Worm (Caenorhabditis elegans) whole organism, late embryonic: ENCODE measurements around the gene Y45F10D.14.

ENCODE experiments used
- eyg-1 ChIP-seq: sonication (generic microtip); optimal IDR thresholded peaks from 2 replicates; lab custom pipeline; 2016; ENCODE audit warnings: missing genotype, missing genetic modification characterization, missing compliant biosample characterization
- nfya-1 ChIP-seq: sonication (generic microtip); optimal IDR thresholded peaks from 2 replicates; lab custom pipeline; 2017; ENCODE audit warnings: missing genetic modification characterization, mild to moderate bottlenecking, missing compliant biosample characterization, antibody characterized with exemption, moderate library complexity
- npax-4 ChIP-seq: sonication (generic microtip); optimal IDR thresholded peaks from 2 replicates; lab custom pipeline; 2016; ENCODE audit warnings: missing genetic modification characterization, missing compliant biosample characterization
- pha-4 ChIP-seq: fragments of 150-350 bp; optimal IDR thresholded peaks from 2 replicates; lab custom pipeline; 2018; ENCODE audit warnings: missing biosample characterization, missing genetic modification reagents, missing genetic modification characterization
- unc-86 ChIP-seq: sonication (generic microtip); optimal IDR thresholded peaks from 2 replicates; lab custom pipeline; 2016; ENCODE audit warnings: missing genetic modification characterization, missing compliant biosample characterization

- TF ChIP-seq eyg-1 (no peak), nfya-1 (peak; percentile 52), npax-4 (tag; lab: Kevin White, UChicago) (no peak), unc-86 (tag; lab: Kevin White, UChicago) (no peak), pha-4 (tag; lab: Kevin White, UChicago) (no peak)
Measured at ce11 chrIV:13755619-13756018, 52.0 kb downstream of the Y45F10D.14 start.
